Fruit fly (Drosophila melanogaster) whole organism, embryonic: Measurements from ENCODE around the gene Hecw.

ENCODE experiments used
- ATbp ChIP-seq: fragments of 200-800 bp; sonication (Bioruptor generic); optimal IDR thresholded peaks from 2 replicates; lab custom pipeline; 2017; ENCODE audit warnings: missing biosample characterization, mild to moderate bottlenecking, missing genetic modification characterization, missing genetic modification reagents
- Atf6 ChIP-seq: fragments of 200-800 bp; sonication (Bioruptor generic); IDR thresholded peaks from 2 replicates; pipeline ENCODE4 v1.3.6; 2022; ENCODE audit warnings: missing biosample characterization, missing genetic modification characterization
- CG11247 ChIP-seq: fragments of 200-800 bp; sonication (Bioruptor generic); IDR thresholded peaks from 2 replicates; pipeline ENCODE4 v1.3.6; 2022; ENCODE audit warnings: missing biosample characterization, missing genetic modification characterization
- CG14014 ChIP-seq: fragments of 200-800 bp; sonication (Bioruptor generic); IDR thresholded peaks from 2 replicates; pipeline ENCODE4 v1.3.6; 2022; ENCODE audit warnings: missing biosample characterization, missing genetic modification characterization
- CG14050 ChIP-seq: fragments of 200-800 bp; sonication (Bioruptor generic); IDR thresholded peaks from 3 replicates; pipeline ENCODE4 v1.3.6; 2022; ENCODE audit warnings: missing biosample characterization, missing genetic modification characterization
- CG15514 ChIP-seq: fragments of 200-800 bp; sonication (Bioruptor generic); optimal IDR thresholded peaks from 3 replicates; lab custom pipeline; 2017; ENCODE audit warnings: missing biosample characterization, missing genetic modification characterization, mild to moderate bottlenecking, moderate library complexity, missing genetic modification reagents
- CG15601 ChIP-seq: fragments of 200-800 bp; sonication (Bioruptor generic); optimal IDR thresholded peaks from 3 replicates; lab custom pipeline; 2019; ENCODE audit warnings: missing biosample characterization, mild to moderate bottlenecking, missing genetic modification characterization, moderate library complexity
- CG17186 ChIP-seq: fragments of 200-800 bp; sonication (Bioruptor generic); optimal IDR thresholded peaks from 3 replicates; lab custom pipeline; 2017; ENCODE audit warnings: missing biosample characterization, missing genetic modification reagents, missing genetic modification characterization
- CG17802 ChIP-seq: fragments of 200-800 bp; sonication (Bioruptor generic); optimal IDR thresholded peaks from 2 replicates; lab custom pipeline; 2018; ENCODE audit warnings: missing biosample characterization, mild to moderate bottlenecking, missing genetic modification characterization, moderate library complexity
- CG17912 ChIP-seq: fragments of 200-800 bp; sonication (Bioruptor generic); optimal IDR thresholded peaks from 2 replicates; lab custom pipeline; 2018; ENCODE audit warnings: missing biosample characterization, mild to moderate bottlenecking, missing genetic modification characterization
- CG2889 ChIP-seq: fragments of 200-800 bp; sonication (Bioruptor generic); IDR thresholded peaks from 3 replicates; pipeline ENCODE4 v1.3.6; 2022; ENCODE audit warnings: missing biosample characterization, missing genetic modification characterization
- CG30020 ChIP-seq: fragments of 200-800 bp; optimal IDR thresholded peaks from 2 replicates; lab custom pipeline; 2019; ENCODE audit warnings: missing biosample characterization, mild to moderate bottlenecking, missing genetic modification characterization, moderate library complexity
- CG31224 ChIP-seq: fragments of 200-800 bp; sonication (Bioruptor generic); IDR thresholded peaks from 2 replicates; pipeline ENCODE4 v1.3.6; 2022; ENCODE audit warnings: missing biosample characterization, missing genetic modification characterization
- CG31365 ChIP-seq: fragments of 200-800 bp; sonication (Bioruptor generic); optimal IDR thresholded peaks from 2 replicates; lab custom pipeline; 2018; ENCODE audit warnings: missing biosample characterization, mild to moderate bottlenecking, missing genetic modification characterization
- CG3407 ChIP-seq: fragments of 200-800 bp; sonication (Bioruptor generic); optimal IDR thresholded peaks from 2 replicates; lab custom pipeline; 2018; ENCODE audit warnings: missing biosample characterization, mild to moderate bottlenecking, missing genetic modification characterization
- CG3838 ChIP-seq: fragments of 200-800 bp; sonication (Bioruptor generic); optimal IDR thresholded peaks from 3 replicates; lab custom pipeline; 2016; ENCODE audit warnings: missing biosample characterization, missing genetic modification characterization
- CG3847 ChIP-seq: fragments of 200-800 bp; sonication (Bioruptor generic); IDR thresholded peaks from 2 replicates; pipeline ENCODE4 v1.3.6; 2022; ENCODE audit warnings: missing biosample characterization, missing genetic modification characterization
- CG4707 ChIP-seq: fragments of 200-800 bp; sonication (Bioruptor generic); optimal IDR thresholded peaks from 2 replicates; lab custom pipeline; 2018; ENCODE audit warnings: missing biosample characterization, mild to moderate bottlenecking, missing genetic modification characterization, moderate library complexity
- CG4730 ChIP-seq: fragments of 200-800 bp; sonication (Bioruptor generic); IDR thresholded peaks from 2 replicates; pipeline ENCODE4 v1.3.6; 2022; ENCODE audit warnings: missing biosample characterization, missing genetic modification characterization
- CG5245 ChIP-seq: fragments of 200-800 bp; sonication (Bioruptor generic); optimal IDR thresholded peaks from 3 replicates; lab custom pipeline; 2016; ENCODE audit warnings: missing biosample characterization, missing genetic modification characterization
- CG7271 ChIP-seq: fragments of 200-800 bp; sonication (Bioruptor generic); optimal IDR thresholded peaks from 2 replicates; lab custom pipeline; 2018; ENCODE audit warnings: missing biosample characterization, mild to moderate bottlenecking, missing genetic modification characterization, moderate library complexity
- Dip3 ChIP-seq: fragments of 200-800 bp; sonication (Bioruptor generic); optimal IDR thresholded peaks from 3 replicates; lab custom pipeline; 2016; ENCODE audit warnings: missing biosample characterization, missing genetic modification characterization
- E2f1 ChIP-seq: fragments of 200-800 bp; sonication (Bioruptor generic); IDR thresholded peaks from 2 replicates; pipeline ENCODE4 v1.3.6; 2022; ENCODE audit warnings: missing biosample characterization, missing genetic modification characterization
- E2f2 ChIP-seq: fragments of 200-800 bp; sonication (Bioruptor generic); IDR thresholded peaks from 2 replicates; pipeline ENCODE4 v1.3.6; 2022; ENCODE audit warnings: missing biosample characterization, missing genetic modification characterization
- Hsf ChIP-seq: fragments of 200-800 bp; sonication (Bioruptor generic); optimal IDR thresholded peaks from 3 replicates; lab custom pipeline; 2016; ENCODE audit warnings: missing biosample characterization, missing genetic modification characterization
- Lhr ChIP-seq: fragments of 200-800 bp; sonication (Bioruptor generic); optimal IDR thresholded peaks from 3 replicates; lab custom pipeline; 2017; ENCODE audit warnings: mild to moderate bottlenecking, missing biosample characterization, missing genetic modification reagents, missing genetic modification characterization
- Scr ChIP-seq: fragments of 200-800 bp; sonication (Bioruptor generic); IDR thresholded peaks from 2 replicates; pipeline ENCODE4 v1.3.6; 2022; ENCODE audit warnings: missing biosample characterization, missing genetic modification characterization; ENCODE audit not compliant: partially characterized antibody
- Stat92E ChIP-seq, 3 experiments: fragments of >200 bp in 2 of 3; fragments of 200-800 bp in 1 of 3; sonication (Bioruptor generic) in 1 of 3; optimal IDR thresholded peaks; 2 replicates each; lab custom pipeline; 2017 to 2019; ENCODE audit warnings: missing biosample characterization in 3 of 3, missing genetic modification characterization in 3 of 3, mild to moderate bottlenecking in 1 of 3, moderate library complexity in 1 of 3
- Taf1 ChIP-seq: fragments of 200-800 bp; sonication (Bioruptor generic); IDR thresholded peaks from 2 replicates; pipeline ENCODE4 v1.3.6; 2022; ENCODE audit warnings: missing biosample characterization, missing genetic modification characterization
- ap ChIP-seq: fragments of 200-800 bp; sonication (Bioruptor generic); IDR thresholded peaks from 2 replicates; pipeline ENCODE4 v1.3.6; 2022; ENCODE audit warnings: missing biosample characterization, missing genetic modification characterization
- ara ChIP-seq: fragments of 200-800 bp; sonication (Bioruptor generic); IDR thresholded peaks from 2 replicates; pipeline ENCODE4 v1.3.6; 2022; ENCODE audit warnings: missing biosample characterization, missing genetic modification characterization
- br ChIP-seq: fragments of >200 bp; optimal IDR thresholded peaks from 2 replicates; lab custom pipeline; 2017
- crc ChIP-seq: fragments of 200-800 bp; sonication (Bioruptor generic); optimal IDR thresholded peaks from 2 replicates; lab custom pipeline; 2016; ENCODE audit warnings: missing biosample characterization, missing genetic modification characterization
- dati ChIP-seq: fragments of 200-800 bp; sonication (Bioruptor generic); IDR thresholded peaks from 2 replicates; pipeline ENCODE4 v1.3.6; 2022; ENCODE audit warnings: missing biosample characterization, missing genetic modification characterization
- esg ChIP-seq: fragments of 200-800 bp; sonication (Bioruptor generic); conservative IDR thresholded peaks from 2 replicates; pipeline ENCODE4 v1.3.6; 2022; ENCODE audit warnings: missing biosample characterization, missing genetic modification characterization
- fd102C ChIP-seq: fragments of 200-800 bp; sonication (Bioruptor generic); optimal IDR thresholded peaks from 2 replicates; lab custom pipeline; 2018; ENCODE audit warnings: missing biosample characterization, mild to moderate bottlenecking, missing genetic modification characterization, moderate library complexity
- inv ChIP-seq: fragments of 200-800 bp; sonication (Bioruptor generic); IDR thresholded peaks from 2 replicates; pipeline ENCODE4 v1.3.6; 2022; ENCODE audit warnings: missing biosample characterization, missing genetic modification characterization; ENCODE audit not compliant: partially characterized antibody
- kah ChIP-seq: fragments of 200-800 bp; sonication (Bioruptor generic); optimal IDR thresholded peaks from 2 replicates; lab custom pipeline; 2018; ENCODE audit warnings: missing biosample characterization, mild to moderate bottlenecking, missing genetic modification characterization
- klu ChIP-seq: fragments of 200-800 bp; sonication (Bioruptor generic); IDR thresholded peaks from 2 replicates; pipeline ENCODE4 v1.3.6; 2022; ENCODE audit warnings: missing biosample characterization, missing genetic modification characterization
- maf-S ChIP-seq: fragments of 200-800 bp; sonication (Bioruptor generic); optimal IDR thresholded peaks from 2 replicates; lab custom pipeline; 2016; ENCODE audit warnings: missing biosample characterization, missing genetic modification characterization
- pnt ChIP-seq: fragments of 200-800 bp; sonication (Bioruptor generic); optimal IDR thresholded peaks from 3 replicates; lab custom pipeline; 2016; ENCODE audit warnings: missing biosample characterization, missing genetic modification characterization
- pum ChIP-seq: fragments of 200-800 bp; sonication (Bioruptor generic); optimal IDR thresholded peaks from 2 replicates; lab custom pipeline; 2016; ENCODE audit warnings: missing biosample characterization, missing genetic modification characterization
- repo ChIP-seq: fragments of 200-800 bp; sonication (Bioruptor generic); optimal IDR thresholded peaks from 2 replicates; lab custom pipeline; 2016; ENCODE audit warnings: missing biosample characterization, missing genetic modification characterization
- rib ChIP-seq: fragments of 200-800 bp; sonication (Bioruptor generic); IDR thresholded peaks from 2 replicates; pipeline ENCODE4 v1.3.6; 2022; ENCODE audit warnings: missing biosample characterization, missing genetic modification characterization
- sim ChIP-seq: fragments of 200-800 bp; sonication (Bioruptor generic); IDR thresholded peaks from 2 replicates; pipeline ENCODE4 v1.3.6; 2022; ENCODE audit warnings: missing biosample characterization, missing genetic modification characterization
- stc ChIP-seq: fragments of 200-800 bp; sonication (Bioruptor generic); IDR thresholded peaks from 2 replicates; pipeline ENCODE4 v1.3.6; 2022; ENCODE audit warnings: missing biosample characterization, missing genetic modification characterization
- tin ChIP-seq: fragments of 200-800 bp; sonication (Bioruptor generic); optimal IDR thresholded peaks from 3 replicates; lab custom pipeline; 2016; ENCODE audit warnings: missing biosample characterization, missing genetic modification characterization
- toy ChIP-seq: fragments of 200-800 bp; sonication (Bioruptor generic); IDR thresholded peaks from 2 replicates; pipeline ENCODE4 v1.3.6; 2022; ENCODE audit warnings: missing biosample characterization, missing genetic modification characterization
- vfl ChIP-seq: fragments of 200-800 bp; sonication (Bioruptor generic); optimal IDR thresholded peaks from 2 replicates; lab custom pipeline; 2016; ENCODE audit warnings: missing biosample characterization, missing genetic modification characterization
- z ChIP-seq: fragments of 200-800 bp; sonication (Bioruptor generic); IDR thresholded peaks from 3 replicates; pipeline ENCODE4 v1.3.6; 2022; ENCODE audit warnings: missing biosample characterization, missing genetic modification characterization

Gene Hecw

dm6 chrX:9578696-9579509 lies 29.8 kb upstream of the Hecw start (continued):
- peak; percentile 98 for TF ChIP-seq CG5245 (GFP tag; lab: Kevin White, UChicago)
- peak; percentile 58 for TF ChIP-seq CG17912 (GFP tag; lab: Kevin White, UChicago)
- TF ChIP-seq CG2889 (GFP tag; lab: Robert Waterston, UW): peak; percentile 98
- peak; percentile 97 for TF ChIP-seq esg (GFP tag; lab: Robert Waterston, UW)
- peak; percentile 96 for TF ChIP-seq klu (GFP tag; lab: Robert Waterston, UW)
- peak; percentile 98 for TF ChIP-seq rib
- peak; percentile 99 for TF ChIP-seq pnt (GFP tag; lab: Kevin White, UChicago)
- TF ChIP-seq vfl (GFP tag; lab: Kevin White, UChicago): peak; percentile 98
- peak; percentile 98 for TF ChIP-seq E2f1
- TF ChIP-seq CG14014 (GFP tag; lab: Robert Waterston, UW): peak; percentile 98
- peak; percentile 99 for TF ChIP-seq pum (GFP tag; lab: Kevin White, UChicago)
- TF ChIP-seq Stat92E (GFP tag; optimal IDR thresholded peaks at IDR 0.05; lab: Kevin White, UChicago): peak in 2 of 3 experiments; percentile 21 to 94
- TF ChIP-seq tin (GFP tag; lab: Kevin White, UChicago): peak; percentile 99
- TF ChIP-seq toy (GFP tag; lab: Robert Waterston, UW): peak; percentile 95
- no peak for TF ChIP-seq inv (GFP tag; lab: Robert Waterston, UW)
- TF ChIP-seq fd102C (GFP tag; lab: Kevin White, UChicago): peak; percentile 88
- peak; percentile 86 for TF ChIP-seq CG7271 (tag; lab: Kevin White, UChicago)
- TF ChIP-seq sim (GFP tag; lab: Robert Waterston, UW): peak; percentile 98
- TF ChIP-seq kah (GFP tag; lab: Kevin White, UChicago): peak; percentile 90
- TF ChIP-seq z (GFP tag; lab: Robert Waterston, UW): peak; percentile 81; the same call in 2 of the 3 replicates
- TF ChIP-seq CG3838: peak; percentile 96
- TF ChIP-seq ATbp (GFP tag; lab: Kevin White, UChicago): peak; percentile 98
- TF ChIP-seq crc (GFP tag; lab: Kevin White, UChicago): peak; percentile 97
- peak; percentile 98 for TF ChIP-seq stc (GFP tag; lab: Robert Waterston, UW)
- peak; percentile 98 for TF ChIP-seq maf-S (GFP tag; lab: Kevin White, UChicago)
- peak; percentile 99 for TF ChIP-seq CG11247 (GFP tag; lab: Robert Waterston, UW)
- peak; percentile 97 for TF ChIP-seq repo (GFP tag; lab: Kevin White, UChicago)
- TF ChIP-seq CG3407 (GFP tag; lab: Kevin White, UChicago): peak; percentile 97
- peak; percentile 98 for TF ChIP-seq CG3847 (GFP tag; lab: Robert Waterston, UW)
- no peak for TF ChIP-seq br (lab: Kevin White, UChicago)
- TF ChIP-seq Atf6 (GFP tag; lab: Robert Waterston, UW): peak; percentile 97
- TF ChIP-seq CG15601 (tag; lab: Kevin White, UChicago): peak; percentile 98
- TF ChIP-seq dati (GFP tag; lab: Robert Waterston, UW): peak; percentile 97
- peak; percentile 83 for TF ChIP-seq E2f2
- TF ChIP-seq Lhr (GFP tag; lab: Kevin White, UChicago): peak; percentile 97
- peak; percentile 98 for TF ChIP-seq ap (GFP tag; lab: Robert Waterston, UW)
- TF ChIP-seq CG31224 (GFP tag; lab: Robert Waterston, UW): peak; percentile 96
- TF ChIP-seq CG30020 (tag; lab: Kevin White, UChicago): peak; percentile 83
- TF ChIP-seq Scr: no peak
- peak; percentile 96 for TF ChIP-seq CG4707
- peak; percentile 89 for TF ChIP-seq CG15514 (GFP tag; lab: Kevin White, UChicago)
- TF ChIP-seq CG17802 (tag; lab: Kevin White, UChicago): peak; percentile 92
- peak; percentile 96 for TF ChIP-seq Taf1 (GFP tag; lab: Robert Waterston, UW)
- peak; percentile 99 for TF ChIP-seq Hsf (GFP tag; lab: Kevin White, UChicago)
- TF ChIP-seq CG4730 (GFP tag; lab: Robert Waterston, UW): peak; percentile 98
- TF ChIP-seq CG14050 (GFP tag; lab: Robert Waterston, UW): peak; percentile 96
- peak; percentile 86 for TF ChIP-seq CG31365 (tag; lab: Kevin White, UChicago)
- TF ChIP-seq Dip3: peak; percentile 98
- peak; percentile 99 for TF ChIP-seq ara (GFP tag; lab: Robert Waterston, UW)
- peak; percentile 94 for TF ChIP-seq CG17186
